Fruit fly (Drosophila melanogaster) whole organism, embryonic: ENCODE data around the gene FBXO11.

Source experiments
- CG10565 ChIP-seq: fragments of 200-800 bp; sonication (Bioruptor generic); optimal IDR thresholded peaks from 3 replicates; lab custom pipeline; 2016; ENCODE audit warnings: missing biosample characterization, mild to moderate bottlenecking, missing genetic modification characterization
- CG11093 ChIP-seq: fragments of 200-800 bp; sonication (Bioruptor generic); IDR thresholded peaks from 3 replicates; pipeline ENCODE4 v1.3.6; 2022; ENCODE audit warnings: missing biosample characterization, missing genetic modification characterization
- CG11456 ChIP-seq: fragments of 200-800 bp; sonication (Bioruptor generic); IDR thresholded peaks from 3 replicates; pipeline ENCODE4 v1.3.6; 2022; ENCODE audit warnings: missing biosample characterization, missing genetic modification characterization
- CG11695 ChIP-seq: fragments of 200-800 bp; sonication (Bioruptor generic); IDR thresholded peaks from 3 replicates; pipeline ENCODE4 v1.3.6; 2022; ENCODE audit warnings: missing biosample characterization, missing genetic modification characterization
- CG12744 ChIP-seq: fragments of 200-800 bp; sonication (Bioruptor generic); optimal IDR thresholded peaks from 2 replicates; lab custom pipeline; 2016; ENCODE audit warnings: missing biosample characterization, missing genetic modification characterization
- CG14667 ChIP-seq: fragments of 200-800 bp; sonication (Bioruptor generic); IDR thresholded peaks from 2 replicates; pipeline ENCODE4 v1.3.6; 2022; ENCODE audit warnings: missing biosample characterization, missing genetic modification characterization
- CG14710 ChIP-seq: fragments of 200-800 bp; sonication (Bioruptor generic); optimal IDR thresholded peaks from 3 replicates; lab custom pipeline; 2019; ENCODE audit warnings: missing biosample characterization, mild to moderate bottlenecking, missing genetic modification characterization, moderate library complexity
- CG17385 ChIP-seq: fragments of 200-800 bp; sonication (Bioruptor generic); optimal IDR thresholded peaks from 3 replicates; lab custom pipeline; 2018; ENCODE audit warnings: missing biosample characterization, mild to moderate bottlenecking, missing genetic modification characterization
- CG17568 ChIP-seq: fragments of 200-800 bp; sonication (Bioruptor generic); optimal IDR thresholded peaks from 2 replicates; lab custom pipeline; 2018; ENCODE audit warnings: missing biosample characterization, mild to moderate bottlenecking, missing genetic modification characterization, moderate library complexity
- CG17829 ChIP-seq: fragments of 200-800 bp; optimal IDR thresholded peaks from 2 replicates; lab custom pipeline; 2019; ENCODE audit warnings: missing biosample characterization, mild to moderate bottlenecking, missing genetic modification characterization, moderate library complexity
- CG18262 ChIP-seq: fragments of 200-800 bp; optimal IDR thresholded peaks from 3 replicates; lab custom pipeline; 2019; ENCODE audit warnings: missing biosample characterization, mild to moderate bottlenecking, missing genetic modification characterization, moderate library complexity
- CG3065 ChIP-seq: fragments of 200-800 bp; sonication (Bioruptor generic); optimal IDR thresholded peaks from 2 replicates; lab custom pipeline; 2016; ENCODE audit warnings: missing biosample characterization, missing genetic modification characterization
- CG31441 ChIP-seq: fragments of 200-800 bp; sonication (Bioruptor generic); IDR thresholded peaks from 2 replicates; pipeline ENCODE4 v1.3.6; 2022; ENCODE audit warnings: missing biosample characterization, missing genetic modification characterization
- CG3726 ChIP-seq: fragments of 200-800 bp; sonication (Bioruptor generic); IDR thresholded peaks from 3 replicates; pipeline ENCODE4, ENCODE4 v1.3.6; 2022; ENCODE audit warnings: missing biosample characterization, missing genetic modification characterization
- CG3838 ChIP-seq: fragments of 200-800 bp; sonication (Bioruptor generic); optimal IDR thresholded peaks from 3 replicates; lab custom pipeline; 2016; ENCODE audit warnings: missing biosample characterization, missing genetic modification characterization
- Camta ChIP-seq: fragments of 200-800 bp; sonication (Bioruptor generic); optimal IDR thresholded peaks from 2 replicates; lab custom pipeline; 2016; ENCODE audit warnings: missing biosample characterization, missing genetic modification characterization
- CkIIα-i1 ChIP-seq: fragments of 200-800 bp; sonication (Bioruptor generic); IDR thresholded peaks from 2 replicates; pipeline ENCODE4 v1.3.6; 2022; ENCODE audit warnings: missing biosample characterization, missing genetic modification characterization
- Dek ChIP-seq: fragments of 200-800 bp; sonication (Bioruptor generic); optimal IDR thresholded peaks from 3 replicates; lab custom pipeline; 2019; ENCODE audit warnings: missing biosample characterization, mild to moderate bottlenecking, missing genetic modification characterization, moderate library complexity
- Dfd ChIP-seq, 2 experiments: fragments of >200 bp; optimal IDR thresholded peaks; 2 replicates each; lab custom pipeline; 2017; ENCODE audit warnings: missing biosample characterization in 2 of 2, missing genetic modification characterization in 2 of 2
- Fer2 ChIP-seq: fragments of 200-800 bp; sonication (Bioruptor generic); optimal IDR thresholded peaks from 2 replicates; lab custom pipeline; 2018; ENCODE audit warnings: missing biosample characterization, mild to moderate bottlenecking, missing genetic modification characterization, moderate library complexity
- HLH3B ChIP-seq: fragments of 200-800 bp; sonication (Bioruptor generic); IDR thresholded peaks from 2 replicates; pipeline ENCODE4 v1.3.6; 2022; ENCODE audit warnings: missing biosample characterization, missing genetic modification characterization
- Hmx ChIP-seq: fragments of 200-800 bp; sonication (Bioruptor generic); optimal IDR thresholded peaks from 2 replicates; lab custom pipeline; 2016; ENCODE audit warnings: missing biosample characterization, missing genetic modification characterization
- Lpt ChIP-seq: fragments of >200 bp; optimal IDR thresholded peaks from 2 replicates; lab custom pipeline; 2018; ENCODE audit warnings: missing biosample characterization, missing genetic modification characterization
- MBD-R2 ChIP-seq: fragments of 200-800 bp; sonication (Bioruptor generic); IDR thresholded peaks from 2 replicates; pipeline ENCODE4 v1.3.6; 2022; ENCODE audit warnings: missing biosample characterization, missing genetic modification characterization
- Mrtf ChIP-seq: fragments of 200-800 bp; sonication (Bioruptor generic); IDR thresholded peaks from 3 replicates; pipeline ENCODE4 v1.3.6; 2022; ENCODE audit warnings: missing biosample characterization, missing genetic modification characterization
- NfI ChIP-seq: fragments of 200-800 bp; sonication (Bioruptor generic); optimal IDR thresholded peaks from 3 replicates; lab custom pipeline; 2018; ENCODE audit warnings: missing biosample characterization, mild to moderate bottlenecking, missing genetic modification characterization, moderate library complexity
- PHDP ChIP-seq: fragments of 200-800 bp; sonication (Bioruptor generic); optimal IDR thresholded peaks from 3 replicates; lab custom pipeline; 2018; ENCODE audit warnings: missing biosample characterization, mild to moderate bottlenecking, missing genetic modification characterization, moderate library complexity
- Usf ChIP-seq: fragments of 200-800 bp; sonication (Bioruptor generic); optimal IDR thresholded peaks from 2 replicates; lab custom pipeline; 2017; ENCODE audit warnings: missing genotype, missing biosample characterization, missing genetic modification characterization
- Xbp1 ChIP-seq: fragments of 200-800 bp; sonication (Bioruptor generic); optimal IDR thresholded peaks from 3 replicates; lab custom pipeline; 2016; ENCODE audit warnings: missing biosample characterization, mild to moderate bottlenecking, missing genetic modification characterization
- aop ChIP-seq: fragments of 200-800 bp; sonication (Bioruptor generic); IDR thresholded peaks from 2 replicates; pipeline ENCODE4 v1.3.6; 2022; ENCODE audit warnings: missing biosample characterization, missing genetic modification characterization
- bsh ChIP-seq, 2 experiments: fragments of 200-800 bp; sonication (Bioruptor generic); optimal IDR thresholded peaks; 2 replicates each; lab custom pipeline; 2017 to 2018; ENCODE audit warnings: mild to moderate bottlenecking in 2 of 2, missing biosample characterization in 2 of 2, missing genetic modification characterization in 2 of 2, moderate library complexity in 1 of 2
- cato ChIP-seq: fragments of 200-800 bp; sonication (Bioruptor generic); optimal IDR thresholded peaks from 2 replicates; lab custom pipeline; 2016; ENCODE audit warnings: missing biosample characterization, missing genetic modification characterization, borderline replicate concordance
- cg ChIP-seq: fragments of 200-800 bp; sonication (Bioruptor generic); optimal IDR thresholded peaks from 3 replicates; lab custom pipeline; 2019; ENCODE audit warnings: missing biosample characterization, mild to moderate bottlenecking, missing genetic modification characterization, moderate library complexity
- crol ChIP-seq: fragments of 200-800 bp; sonication (Bioruptor generic); IDR thresholded peaks from 2 replicates; pipeline ENCODE4 v1.3.6; 2022; ENCODE audit warnings: missing biosample characterization, missing genetic modification characterization
- dimm ChIP-seq: fragments of 200-800 bp; sonication (Bioruptor generic); IDR thresholded peaks from 2 replicates; pipeline ENCODE4 v1.3.6; 2022; ENCODE audit warnings: missing biosample characterization, missing genetic modification characterization
- dpn ChIP-seq, 2 experiments: fragments of 200-800 bp; sonication (Bioruptor generic); optimal IDR thresholded peaks; 3 replicates each; lab custom pipeline; 2016; ENCODE audit warnings: missing biosample characterization in 2 of 2, missing genetic modification characterization in 2 of 2
- esg ChIP-seq: fragments of 200-800 bp; sonication (Bioruptor generic); conservative IDR thresholded peaks from 2 replicates; pipeline ENCODE4 v1.3.6; 2022; ENCODE audit warnings: missing biosample characterization, missing genetic modification characterization
- ewg ChIP-seq: fragments of 200-800 bp; sonication (Bioruptor generic); optimal IDR thresholded peaks from 3 replicates; lab custom pipeline; 2017; ENCODE audit warnings: mild to moderate bottlenecking, missing biosample characterization, missing genetic modification reagents, missing genetic modification characterization
- fru ChIP-seq: fragments of >200 bp; optimal IDR thresholded peaks from 2 replicates; lab custom pipeline; 2017
- lbe ChIP-seq: fragments of 200-800 bp; sonication (Bioruptor generic); optimal IDR thresholded peaks from 2 replicates; lab custom pipeline; 2016; ENCODE audit warnings: missing biosample characterization, mild to moderate bottlenecking, missing genetic modification characterization
- nerfin-2 ChIP-seq: fragments of 200-800 bp; sonication (Bioruptor generic); IDR thresholded peaks from 2 replicates; pipeline ENCODE4 v1.3.6; 2022; ENCODE audit warnings: missing biosample characterization, missing genetic modification characterization; ENCODE audit not compliant: partially characterized antibody
- pb ChIP-seq: fragments of 200-800 bp; sonication (Bioruptor generic); optimal IDR thresholded peaks from 3 replicates; lab custom pipeline; 2016; ENCODE audit warnings: missing biosample characterization, missing genetic modification characterization
- pzg ChIP-seq: fragments of 200-800 bp; sonication (Bioruptor generic); optimal IDR thresholded peaks from 3 replicates; lab custom pipeline; 2018; ENCODE audit warnings: missing biosample characterization, mild to moderate bottlenecking, missing genetic modification characterization, moderate library complexity
- repo ChIP-seq: fragments of 200-800 bp; sonication (Bioruptor generic); optimal IDR thresholded peaks from 2 replicates; lab custom pipeline; 2016; ENCODE audit warnings: missing biosample characterization, missing genetic modification characterization
- rib ChIP-seq: fragments of 200-800 bp; sonication (Bioruptor generic); IDR thresholded peaks from 2 replicates; pipeline ENCODE4 v1.3.6; 2022; ENCODE audit warnings: missing biosample characterization, missing genetic modification characterization
- sna ChIP-seq: fragments of 200-800 bp; sonication (Bioruptor generic); IDR thresholded peaks from 2 replicates; pipeline ENCODE4 v1.3.6; 2022; ENCODE audit warnings: missing biosample characterization, missing genetic modification characterization; ENCODE audit not compliant: partially characterized antibody
- sqz ChIP-seq: fragments of 200-800 bp; sonication (Bioruptor generic); optimal IDR thresholded peaks from 3 replicates; lab custom pipeline; 2018; ENCODE audit warnings: missing biosample characterization, mild to moderate bottlenecking, missing genetic modification characterization
- stc ChIP-seq: fragments of 200-800 bp; sonication (Bioruptor generic); IDR thresholded peaks from 2 replicates; pipeline ENCODE4 v1.3.6; 2022; ENCODE audit warnings: missing biosample characterization, missing genetic modification characterization
- sug ChIP-seq: fragments of 200-800 bp; optimal IDR thresholded peaks from 2 replicates; lab custom pipeline; 2019; ENCODE audit warnings: missing biosample characterization, mild to moderate bottlenecking, missing genetic modification characterization, moderate library complexity
- tin ChIP-seq: fragments of 200-800 bp; sonication (Bioruptor generic); optimal IDR thresholded peaks from 3 replicates; lab custom pipeline; 2016; ENCODE audit warnings: missing biosample characterization, missing genetic modification characterization
- tio ChIP-seq: fragments of 200-800 bp; sonication (Bioruptor generic); optimal IDR thresholded peaks from 2 replicates; lab custom pipeline; 2017; ENCODE audit warnings: missing biosample characterization, missing genetic modification characterization, inconsistent platforms
- wor ChIP-seq: fragments of 200-800 bp; sonication (Bioruptor generic); IDR thresholded peaks from 2 replicates; pipeline ENCODE4 v1.3.6; 2022; ENCODE audit warnings: missing biosample characterization, missing genetic modification characterization
- yki ChIP-seq: fragments of >200 bp; optimal IDR thresholded peaks from 3 replicates; lab custom pipeline; 2018

FBXO11 gene

DNA sequence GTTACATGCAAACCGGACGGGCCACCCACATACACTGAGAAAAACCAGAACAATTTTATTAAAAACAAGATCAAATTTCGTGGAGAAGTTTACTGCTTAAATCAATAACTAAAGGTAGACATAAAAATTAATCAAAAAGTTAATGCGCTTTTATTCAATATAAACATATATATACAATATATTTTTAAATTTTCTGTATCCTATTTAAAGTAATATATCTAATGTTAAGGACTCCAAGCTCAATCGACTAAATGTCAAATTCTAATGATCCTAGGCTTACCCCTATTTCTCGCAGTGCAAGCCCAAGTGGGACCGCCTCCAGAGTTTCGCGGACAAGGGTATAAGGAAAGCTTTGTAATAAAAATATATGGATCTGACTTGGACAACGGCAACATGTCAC is 48.6 kb upstream of the FBXO11 start (continued):
- no peak for TF ChIP-seq stc (GFP tag; lab: Robert Waterston, UW)
- TF ChIP-seq CkIIα-i1 (GFP tag; lab: Robert Waterston, UW): no peak
- TF ChIP-seq CG3065 (GFP tag; lab: Kevin White, UChicago): no peak
- no peak for TF ChIP-seq cato (GFP tag; lab: Kevin White, UChicago)
- no peak for TF ChIP-seq crol
- TF ChIP-seq CG12744: no peak
- peak; percentile 26 for TF ChIP-seq PHDP
- TF ChIP-seq CG14667: no peak
- TF ChIP-seq NfI (GFP tag; lab: Kevin White, UChicago): no peak
- no peak for TF ChIP-seq aop (GFP tag; lab: Robert Waterston, UW)
- no peak for TF ChIP-seq ewg (GFP tag; lab: Kevin White, UChicago)
- no peak for TF ChIP-seq wor (GFP tag; lab: Robert Waterston, UW)
- TF ChIP-seq CG18262 (tag; lab: Kevin White, UChicago): peak; percentile 31
- 0 out of 2 replicates have a peak, but pooled peaks have one; percentile 26 for TF ChIP-seq CG31441 (GFP tag; lab: Robert Waterston, UW)
- TF ChIP-seq MBD-R2 (GFP tag; lab: Robert Waterston, UW): no peak
- no peak for TF ChIP-seq CG17829
- no peak for TF ChIP-seq CG11456 (GFP tag; lab: Robert Waterston, UW)
- no peak for TF ChIP-seq repo
- no peak for TF ChIP-seq nerfin-2 (GFP tag; lab: Robert Waterston, UW)
- TF ChIP-seq Fer2 (tag; lab: Kevin White, UChicago): no peak
- no peak for TF ChIP-seq HLH3B (GFP tag; lab: Robert Waterston, UW)
- no peak for TF ChIP-seq dimm (GFP tag; lab: Robert Waterston, UW)
- TF ChIP-seq dpn (GFP tag; optimal IDR thresholded peaks at IDR 0.05; lab: Kevin White, UChicago): no peak
- no peak for TF ChIP-seq esg (GFP tag; lab: Robert Waterston, UW)
- TF ChIP-seq Dek: no peak
- TF ChIP-seq sug (tag; lab: Kevin White, UChicago): no peak
- no peak for TF ChIP-seq pb (GFP tag; lab: Kevin White, UChicago)
- TF ChIP-seq sna (GFP tag; lab: Robert Waterston, UW): no peak
- TF ChIP-seq Mrtf (GFP tag; lab: Robert Waterston, UW): no peak
- TF ChIP-seq CG17568 (GFP tag; lab: Kevin White, UChicago): no peak
- TF ChIP-seq Lpt: no peak
- peak; percentile 61; the same call in 2 of the 3 replicates for TF ChIP-seq CG11695 (GFP tag; lab: Robert Waterston, UW)
- TF ChIP-seq fru (lab: Kevin White, UChicago): no peak
- no peak for TF ChIP-seq Camta (GFP tag; lab: Kevin White, UChicago)
- no peak for TF ChIP-seq CG3838 (GFP tag; lab: Kevin White, UChicago)
- TF ChIP-seq pzg: no peak
- TF ChIP-seq yki (lab: Kevin White, UChicago): no peak
- TF ChIP-seq Hmx (GFP tag; lab: Kevin White, UChicago): no peak
- TF ChIP-seq CG10565: no peak
- TF ChIP-seq Dfd (GFP tag; optimal IDR thresholded peaks at IDR 0.05; lab: Kevin White, UChicago): no peak
- no peak for TF ChIP-seq cg
- no peak for TF ChIP-seq rib (GFP tag; lab: Robert Waterston, UW)
- no peak for TF ChIP-seq tio (GFP tag; lab: Kevin White, UChicago)
- TF ChIP-seq Xbp1: no peak
- TF ChIP-seq CG3726 (GFP tag; lab: Robert Waterston, UW): no peak
- TF ChIP-seq CG17385 (GFP tag; lab: Kevin White, UChicago): no peak
- no peak for TF ChIP-seq CG11093 (GFP tag; lab: Robert Waterston, UW)
- TF ChIP-seq sqz: no peak
- no peak for TF ChIP-seq Usf (GFP tag; lab: Kevin White, UChicago)
- no peak for TF ChIP-seq CG14710 (tag; lab: Kevin White, UChicago)
- no peak for TF ChIP-seq bsh (GFP tag; optimal IDR thresholded peaks at IDR 0.05; lab: Kevin White, UChicago)
- no peak for TF ChIP-seq lbe (GFP tag; lab: Kevin White, UChicago)
- no peak for TF ChIP-seq tin (GFP tag; lab: Kevin White, UChicago)
